Worm (Caenorhabditis elegans): ENCODE data around the gene T01D3.1.

The T01D3.1 gene

DNA sequence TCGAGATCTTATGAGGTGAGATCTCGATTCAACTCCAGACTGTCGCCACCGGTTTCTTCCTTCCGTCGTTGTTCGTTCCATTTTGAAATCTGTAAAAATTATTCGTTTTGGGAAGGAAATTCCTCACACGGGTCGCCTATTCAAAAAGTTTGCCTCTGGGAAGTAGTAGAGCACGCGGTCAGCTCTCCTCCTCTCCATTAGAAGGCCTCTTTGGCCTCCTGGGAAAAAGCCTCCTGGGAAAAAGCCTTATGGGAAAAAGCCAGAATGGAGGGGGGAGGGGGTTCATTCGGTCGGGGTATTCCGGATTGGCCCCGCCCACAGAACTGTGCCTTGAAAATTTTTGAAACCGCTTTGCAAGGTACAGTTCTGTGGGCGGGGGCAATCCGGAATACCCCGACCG is 42.1 kb upstream of the T01D3.1 start (continued):
- TF ChIP-seq tbx-9 (tag; optimal IDR thresholded peaks at IDR 0.05; ENCODE audit: borderline replicate concordance) (no peak), die-1 (tag; optimal IDR thresholded peaks at IDR 0.05) (no peak), hlh-26 (GFP tag; conservative IDR thresholded peaks at IDR 0.05) (no peak), sea-2 (GFP tag; IDR thresholded peaks at IDR 0.05) (no peak), dox-1 (GFP tag; IDR thresholded peaks at IDR 0.05) (no peak), tlf-1 (GFP tag; optimal IDR thresholded peaks at IDR 0.05) (no peak), zim-3 (tag; optimal IDR thresholded peaks at IDR 0.05) (no peak), aptf-2 (GFP tag; conservative IDR thresholded peaks at IDR 0.05) (peak; percentile 99), xnd-1 (tag; optimal IDR thresholded peaks at IDR 0.05) (no peak), B0035.1 (tag; optimal IDR thresholded peaks at IDR 0.05) (no peak), hmg-20 (GFP tag; IDR thresholded peaks at IDR 0.05) (no peak), chd-7 (tag; optimal IDR thresholded peaks at IDR 0.05) (no peak), gei-17 (GFP tag; optimal IDR thresholded peaks at IDR 0.05) (no peak), K12H6.12 (tag; optimal IDR thresholded peaks at IDR 0.05) (no peak), nfya-2 (GFP tag; IDR thresholded peaks at IDR 0.05) (no peak), B0336.3 (GFP tag; IDR thresholded peaks at IDR 0.05) (no peak), somi-1 (GFP tag; optimal IDR thresholded peaks at IDR 0.05) (no peak), aptf-3 (GFP tag; IDR thresholded peaks at IDR 0.05) (peak; percentile 99), F39B2.1 (GFP tag; IDR thresholded peaks at IDR 0.05) (no peak), ceh-27 (GFP tag; optimal IDR thresholded peaks at IDR 0.05) (no peak), ztf-3 (GFP tag; optimal IDR thresholded peaks at IDR 0.05) (no peak), madf-3 (GFP tag; IDR thresholded peaks at IDR 0.05) (no peak), nfya-1 (tag; optimal IDR thresholded peaks at IDR 0.05; ENCODE audit: borderline replicate concordance, insufficient read depth) (no peak), Y79H2A.3 (GFP tag; conservative IDR thresholded peaks at IDR 0.05) (0 out of 2 replicates have a peak, but pooled peaks have one; percentile 35), B0261.1 (tag; optimal IDR thresholded peaks at IDR 0.05) (no peak), Y67H2A.10 (GFP tag; conservative IDR thresholded peaks at IDR 0.05) (no peak), madf-10 (tag; optimal IDR thresholded peaks at IDR 0.05) (no peak), F55B11.4 (tag; optimal IDR thresholded peaks at IDR 0.05; ENCODE audit: borderline replicate concordance, insufficient read depth) (no peak), dpl-1 (GFP tag; optimal IDR thresholded peaks at IDR 0.05) (no peak), bed-2 (GFP tag; IDR thresholded peaks at IDR 0.05) (no peak), ekl-4 (GFP tag; IDR thresholded peaks at IDR 0.05) (no peak), F23B12.7 (tag; optimal IDR thresholded peaks at IDR 0.05; ENCODE audit: insufficient read depth) (no peak)

DNA sequence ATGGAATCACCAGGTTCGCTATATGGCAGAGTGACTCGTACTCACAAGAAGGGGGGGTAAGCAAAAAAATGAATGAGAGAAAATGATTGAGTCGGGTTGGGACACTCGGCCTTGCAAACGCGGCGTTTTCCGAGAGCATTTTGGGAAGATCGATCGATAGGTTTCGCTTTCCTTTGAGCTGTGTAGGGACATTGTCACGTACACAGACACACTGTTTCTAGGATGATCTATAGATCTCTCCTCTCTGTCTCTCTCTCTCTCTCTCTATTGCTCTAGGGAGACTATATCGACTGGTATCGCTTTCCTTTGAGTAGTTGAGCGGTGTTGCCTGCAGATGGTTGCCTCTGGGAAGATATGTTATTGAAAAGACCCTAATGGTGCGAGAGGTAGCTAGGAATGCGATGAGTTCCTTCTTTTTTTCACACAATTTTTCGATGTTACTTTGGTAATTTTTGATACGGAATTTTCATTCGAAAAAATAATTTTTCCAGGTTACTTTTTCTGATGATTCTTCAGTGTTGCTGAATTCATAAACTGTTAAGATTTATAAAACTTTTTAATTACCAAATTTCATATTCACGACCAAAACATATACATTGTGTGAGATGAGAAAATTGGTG is 39.9 kb upstream of the T01D3.1 start, which contains the start of gene H37A05.4:
Gene H37A05.4, minus strand, starts transcription at position 51 of the 620 bp plus-strand sequence.
- TF ChIP-seq Y56A3A.18 (GFP tag; IDR thresholded peaks at IDR 0.05): no peak; the same call in none of the 2 replicates
- peak; percentile 5 for TF ChIP-seq hrde-1 (tag; optimal IDR thresholded peaks at IDR 0.05; ENCODE audit: borderline replicate concordance)
- no peak for TF ChIP-seq xnd-1 (tag; optimal IDR thresholded peaks at IDR 0.05)
- 0 out of 2 replicates have a peak, but pooled peaks have one; percentile 13 for TF ChIP-seq let-526 (GFP tag; IDR thresholded peaks at IDR 0.05)
- TF ChIP-seq F37B4.10 (GFP tag; IDR thresholded peaks at IDR 0.05): no peak
- peak; percentile 50 for TF ChIP-seq nhr-27 (tag; optimal IDR thresholded peaks at IDR 0.05)
- TF ChIP-seq lin-40 (tag; optimal IDR thresholded peaks at IDR 0.05): peak; percentile 65
- no peak for TF ChIP-seq lir-1 (GFP tag; conservative IDR thresholded peaks at IDR 0.05)
- TF ChIP-seq fkh-3 (tag; optimal IDR thresholded peaks at IDR 0.05): no peak
- TF ChIP-seq repo-1 (tag; optimal IDR thresholded peaks at IDR 0.05): peak; percentile 85
- peak; percentile 66 for TF ChIP-seq ama-1 (optimal IDR thresholded peaks at IDR 0.05)
- peak; percentile 8 to 62 for TF ChIP-seq ama-1 (GFP tag; optimal IDR thresholded peaks at IDR 0.05)
- TF ChIP-seq mes-4 (tag; optimal IDR thresholded peaks at IDR 0.05): no peak
- TF ChIP-seq efl-1 (GFP tag; optimal IDR thresholded peaks at IDR 0.05): no peak
- no peak for TF ChIP-seq ceh-58 (GFP tag; IDR thresholded peaks at IDR 0.05)
- no peak for TF ChIP-seq B0261.1 (tag; optimal IDR thresholded peaks at IDR 0.05)
- TF ChIP-seq unc-62 (GFP tag; optimal IDR thresholded peaks at IDR 0.05): no peak
- TF ChIP-seq nhr-179 (tag; optimal IDR thresholded peaks at IDR 0.05): no peak
- peak; percentile 13 for TF ChIP-seq ztf-18 (tag; optimal IDR thresholded peaks at IDR 0.05)
- TF ChIP-seq ceh-91 (GFP tag; IDR thresholded peaks at IDR 0.05): no peak

All from whole organism, young adult.